Worm (Caenorhabditis elegans) whole organism, L1 larva: Measurements from ENCODE around the gene nhr-195.

ENCODE experiments used
- aha-1 ChIP-seq: fragments of 150-350 bp; optimal IDR thresholded peaks from 2 replicates; lab custom pipeline; 2014; ENCODE audit warnings: missing biosample characterization, missing genetic modification characterization
- ceh-82 ChIP-seq, 3 experiments: fragments of 150-350 bp in 1 of 3; sonication (generic microtip) in 2 of 3; optimal IDR thresholded peaks; 2 replicates each; lab custom pipeline; 2014 to 2017; ENCODE audit warnings: missing biosample characterization in 3 of 3, missing genetic modification characterization in 3 of 3
- egl-27 ChIP-seq, 2 experiments: fragments of 150-350 bp in 1 of 2; sonication (generic microtip); optimal IDR thresholded peaks; 3 replicates each; lab custom pipeline; 2017 to 2018; ENCODE audit warnings: missing biosample characterization in 2 of 2, missing genetic modification characterization in 2 of 2, missing genetic modification reagents in 2 of 2
- nhr-12 ChIP-seq: sonication (generic microtip); optimal IDR thresholded peaks from 2 replicates; lab custom pipeline; 2017; ENCODE audit warnings: missing biosample characterization, missing genetic modification characterization
- unc-130 ChIP-seq: fragments of 150-350 bp; optimal IDR thresholded peaks from 2 replicates; lab custom pipeline; 2017; ENCODE audit warnings: missing biosample characterization, missing genetic modification characterization, inconsistent platforms

ce11 chrV:8994272-8994671 is 22.1 kb upstream of the nhr-195 start:
- TF ChIP-seq egl-27 (tag; optimal IDR thresholded peaks at IDR 0.05; lab: Kevin White, UChicago), result no peak
- no peak for TF ChIP-seq nhr-12 (tag; lab: Kevin White, UChicago)
- TF ChIP-seq unc-130 (tag; lab: Kevin White, UChicago), result peak; percentile 23
- no peak for TF ChIP-seq ceh-82 (tag; optimal IDR thresholded peaks at IDR 0.05; lab: Kevin White, UChicago)
- no peak for TF ChIP-seq aha-1 (tag; lab: Kevin White, UChicago)
